Worm (Caenorhabditis elegans): ENCODE measurements around the gene dct-18.

ce11 chrII:12939801-12940200 lies 8.1 kb downstream of the dct-18 start, which contains the start of gene arrd-10:
- TF ChIP-seq unc-62 (GFP tag; optimal IDR thresholded peaks at IDR 0.05) (no peak), ZK546.5 (tag; optimal IDR thresholded peaks at IDR 0.05) (no peak), elt-2 (tag; optimal IDR thresholded peaks at IDR 0.05) (no peak), ama-1 (optimal IDR thresholded peaks at IDR 0.05) (no peak), unc-39 (tag; optimal IDR thresholded peaks at IDR 0.05) (no peak), ceh-28 (tag; optimal IDR thresholded peaks at IDR 0.05) (no peak), nhr-237 (tag; optimal IDR thresholded peaks at IDR 0.05) (no peak), ztf-4 (tag; optimal IDR thresholded peaks at IDR 0.05) (no peak), fkh-10 (GFP tag; optimal IDR thresholded peaks at IDR 0.05) (no peak), ztf-11 (tag; optimal IDR thresholded peaks at IDR 0.05) (no peak), nhr-43 (tag; optimal IDR thresholded peaks at IDR 0.05; ENCODE audit: poor library complexity, severe bottlenecking) (no peak), ceh-9 (tag; optimal IDR thresholded peaks at IDR 0.05) (no peak), R02D3.7 (tag; optimal IDR thresholded peaks at IDR 0.05) (no peak)
